Worm (Caenorhabditis elegans) whole organism, L4 larva: ENCODE results near the gene chk-2.

Experiments
- F26F4.8 ChIP-seq: fragments of 200-800 bp; sonication (Bioruptor generic); conservative IDR thresholded peaks from 2 replicates; pipeline ENCODE4 v1.3.6; 2022; ENCODE audit warnings: missing genetic modification characterization, missing compliant biosample characterization
- F37D6.2 ChIP-seq: sonication (generic microtip); optimal IDR thresholded peaks from 2 replicates; lab custom pipeline; 2016; ENCODE audit warnings: mild to moderate bottlenecking, missing genetic modification characterization, missing compliant biosample characterization
- F49E8.2 ChIP-seq: sonication (generic microtip); optimal IDR thresholded peaks from 2 replicates; lab custom pipeline; 2016; ENCODE audit warnings: missing compliant biosample characterization, mild to moderate bottlenecking, missing genetic modification characterization, borderline replicate concordance
- R02D3.7 ChIP-seq: fragments of 150-350 bp; sonication (generic microtip); optimal IDR thresholded peaks from 3 replicates; lab custom pipeline; 2014; ENCODE audit warnings: missing biosample characterization, missing genetic modification characterization
- T26A8.4 ChIP-seq: fragments of 200-800 bp; sonication (Bioruptor generic); IDR thresholded peaks from 2 replicates; pipeline ENCODE4 v1.3.6; 2022; ENCODE audit warnings: missing genetic modification characterization, missing compliant biosample characterization
- Y5F2A.4 ChIP-seq: fragments of 200-800 bp; sonication (Bioruptor generic); optimal IDR thresholded peaks from 2 replicates; lab custom pipeline; 2018; ENCODE audit warnings: mild to moderate bottlenecking, missing genetic modification characterization, missing compliant biosample characterization
- ZK546.5 ChIP-seq, 2 experiments: sonication (generic microtip); optimal IDR thresholded peaks; 2 replicates each; lab custom pipeline; 2017; ENCODE audit warnings: missing biosample characterization in 2 of 2, missing genetic modification characterization in 2 of 2
- arid-1 ChIP-seq: fragments of 200-800 bp; sonication (Bioruptor generic); conservative IDR thresholded peaks from 2 replicates; pipeline ENCODE4 v1.3.6; 2022; ENCODE audit warnings: missing genetic modification reagents, missing genetic modification characterization, missing compliant biosample characterization
- attf-4 ChIP-seq: sonication (generic microtip); optimal IDR thresholded peaks from 3 replicates; lab custom pipeline; 2017; ENCODE audit warnings: missing biosample characterization, missing genetic modification characterization
- ceh-28 ChIP-seq: fragments of 150-350 bp; optimal IDR thresholded peaks from 2 replicates; lab custom pipeline; 2014; ENCODE audit warnings: missing biosample characterization, missing genetic modification reagents, missing genetic modification characterization
- ceh-32 ChIP-seq: sonication (generic microtip); optimal IDR thresholded peaks from 2 replicates; lab custom pipeline; 2016; ENCODE audit warnings: mild to moderate bottlenecking, missing genetic modification characterization, missing compliant biosample characterization; ENCODE audit not compliant: poor library complexity
- ceh-82 ChIP-seq: sonication (generic microtip); optimal IDR thresholded peaks from 2 replicates; lab custom pipeline; 2017; ENCODE audit warnings: missing biosample characterization, missing genetic modification characterization
- cey-2 ChIP-seq: sonication (generic microtip); optimal IDR thresholded peaks from 3 replicates; lab custom pipeline; 2017; ENCODE audit warnings: missing genetic modification characterization, mild to moderate bottlenecking, missing compliant biosample characterization, antibody characterized with exemption, borderline replicate concordance; ENCODE audit not compliant: insufficient read depth
- daf-19 ChIP-seq: fragments of 200-800 bp; sonication (Bioruptor generic); conservative IDR thresholded peaks from 2 replicates; pipeline ENCODE4 v1.3.6; 2022; ENCODE audit warnings: missing genetic modification characterization, missing compliant biosample characterization
- dmd-6 ChIP-seq: fragments of 200-800 bp; sonication (Bioruptor generic); IDR thresholded peaks from 2 replicates; pipeline ENCODE4 v1.3.6; 2022; ENCODE audit warnings: missing genetic modification reagents, missing genetic modification characterization, missing compliant biosample characterization
- dmd-9 ChIP-seq: fragments of 200-800 bp; sonication (Bioruptor generic); IDR thresholded peaks from 2 replicates; pipeline ENCODE4 v1.3.6; 2022; ENCODE audit warnings: missing genetic modification reagents, missing genetic modification characterization, missing compliant biosample characterization
- hlh-11 ChIP-seq: fragments of 200-800 bp; sonication (Bioruptor generic); optimal IDR thresholded peaks from 2 replicates; lab custom pipeline; 2018; ENCODE audit warnings: mild to moderate bottlenecking, missing genetic modification characterization, missing compliant biosample characterization
- hlh-30 ChIP-seq: sonication (generic microtip); optimal IDR thresholded peaks from 2 replicates; lab custom pipeline; 2017; ENCODE audit warnings: antibody characterized with exemption, mild to moderate bottlenecking, missing genetic modification characterization, missing compliant biosample characterization; ENCODE audit not compliant: insufficient read depth
- hmg-1.1 ChIP-seq: fragments of 200-800 bp; sonication (Bioruptor generic); IDR thresholded peaks from 2 replicates; pipeline ENCODE4 v1.3.6; 2022; ENCODE audit warnings: missing genetic modification reagents, missing genetic modification characterization, missing compliant biosample characterization
- lim-7 ChIP-seq: fragments of 200-800 bp; sonication (Bioruptor generic); IDR thresholded peaks from 2 replicates; pipeline ENCODE4 v1.3.6; 2022; ENCODE audit warnings: missing genetic modification characterization, missing compliant biosample characterization
- lin-13 ChIP-seq: fragments of 150-350 bp; optimal IDR thresholded peaks from 2 replicates; lab custom pipeline; 2014; ENCODE audit warnings: missing biosample characterization, missing genetic modification reagents, missing genetic modification characterization
- lin-15B ChIP-seq: fragments of 150-350 bp; sonication (generic microtip); optimal IDR thresholded peaks from 3 replicates; lab custom pipeline; 2014; ENCODE audit warnings: missing biosample characterization, missing genetic modification characterization
- lin-39 ChIP-seq: fragments of 150-350 bp; optimal IDR thresholded peaks from 2 replicates; lab custom pipeline; 2014; ENCODE audit warnings: missing biosample characterization, missing genetic modification reagents, missing genetic modification characterization
- mdl-1 ChIP-seq, 2 experiments: fragments of 150-350 bp in 1 of 2; sonication (generic microtip) in 1 of 2; optimal IDR thresholded peaks; 2 replicates each; lab custom pipeline; 2014 to 2017; ENCODE audit warnings: missing biosample characterization in 2 of 2, missing genetic modification characterization in 2 of 2
- mdt-29 ChIP-seq: fragments of 200-800 bp; sonication (Bioruptor generic); IDR thresholded peaks from 2 replicates; pipeline ENCODE4 v1.3.6; 2022; ENCODE audit warnings: missing genetic modification reagents, missing genetic modification characterization, missing compliant biosample characterization
- mes-2 ChIP-seq: sonication (generic microtip); optimal IDR thresholded peaks from 2 replicates; lab custom pipeline; 2016; ENCODE audit warnings: missing genotype, mild to moderate bottlenecking, missing genetic modification characterization, missing compliant biosample characterization; ENCODE audit not compliant: poor library complexity, severe bottlenecking
- nhr-28 ChIP-seq: fragments of 150-350 bp; optimal IDR thresholded peaks from 2 replicates; lab custom pipeline; 2014; ENCODE audit warnings: missing biosample characterization, missing genetic modification characterization
- nhr-42 ChIP-seq: fragments of 200-800 bp; sonication (Bioruptor generic); IDR thresholded peaks from 2 replicates; pipeline ENCODE4 v1.3.6; 2022; ENCODE audit warnings: missing genetic modification characterization, missing compliant biosample characterization
- nhr-48 ChIP-seq: sonication (generic microtip); optimal IDR thresholded peaks from 2 replicates; lab custom pipeline; 2016; ENCODE audit warnings: mild to moderate bottlenecking, missing genetic modification characterization, missing compliant biosample characterization
- nhr-6 ChIP-seq: fragments of 150-350 bp; optimal IDR thresholded peaks from 2 replicates; lab custom pipeline; 2014; ENCODE audit warnings: missing biosample characterization, missing genetic modification characterization
- nhr-76 ChIP-seq: fragments of 150-350 bp; optimal IDR thresholded peaks from 2 replicates; lab custom pipeline; 2014; ENCODE audit warnings: missing biosample characterization, missing genetic modification characterization
- nhr-77 ChIP-seq: fragments of 150-350 bp; optimal IDR thresholded peaks from 2 replicates; lab custom pipeline; 2014; ENCODE audit warnings: missing biosample characterization, missing genetic modification characterization
- pha-4 ChIP-seq, 2 experiments: fragments of 150-350 bp in 1 of 2; fragments of 200-800 bp in 1 of 2; sonication (Bioruptor generic) in 1 of 2; IDR thresholded peaks in 1 of 2; optimal IDR thresholded peaks in 1 of 2; 2 replicates each; pipeline versions ENCODE4 v1.3.6 to Lab custom; 2014 to 2022; ENCODE audit warnings: missing genetic modification characterization in 2 of 2, missing genetic modification reagents in 2 of 2, missing biosample characterization in 1 of 2, missing compliant biosample characterization in 1 of 2
- saeg-2 ChIP-seq: fragments of 200-800 bp; sonication (Bioruptor generic); IDR thresholded peaks from 2 replicates; pipeline ENCODE4 v1.3.6; 2022; ENCODE audit warnings: missing genetic modification reagents, missing genetic modification characterization, missing compliant biosample characterization
- sdz-12 ChIP-seq: fragments of 200-800 bp; sonication (Bioruptor generic); optimal IDR thresholded peaks from 2 replicates; lab custom pipeline; 2018; ENCODE audit warnings: mild to moderate bottlenecking, missing genetic modification characterization, missing compliant biosample characterization
- snpc-4 ChIP-seq: fragments of 150-350 bp; optimal IDR thresholded peaks from 2 replicates; lab custom pipeline; 2014; ENCODE audit warnings: missing biosample characterization, missing genetic modification characterization
- spr-3 ChIP-seq: fragments of 200-800 bp; sonication (Bioruptor generic); optimal IDR thresholded peaks from 2 replicates; lab custom pipeline; 2018; ENCODE audit warnings: mild to moderate bottlenecking, missing genetic modification characterization, missing compliant biosample characterization
- tag-97 ChIP-seq: fragments of 200-800 bp; sonication (Bioruptor generic); IDR thresholded peaks from 2 replicates; pipeline ENCODE4 v1.3.6; 2022; ENCODE audit warnings: missing genetic modification characterization, missing compliant biosample characterization
- unc-62 ChIP-seq, 3 experiments: fragments of 150-350 bp in 1 of 3; sonication (generic microtip); optimal IDR thresholded peaks in 2 of 3; peaks in 1 of 3; 1 replicate in 1 of 3; 2 replicates in 2 of 3; lab custom pipeline; 2014 to 2017; ENCODE audit warnings: missing biosample characterization in 3 of 3, missing genetic modification characterization in 3 of 3, missing genetic modification reagents in 3 of 3, missing genotype in 1 of 3
- zag-1 ChIP-seq: fragments of 150-350 bp; optimal IDR thresholded peaks from 2 replicates; lab custom pipeline; 2014; ENCODE audit warnings: missing biosample characterization, missing genetic modification characterization
- zfp-2 ChIP-seq: sonication (generic microtip); optimal IDR thresholded peaks from 2 replicates; lab custom pipeline; 2016; ENCODE audit warnings: mild to moderate bottlenecking, missing genetic modification characterization, missing compliant biosample characterization
- zfp-3 ChIP-seq: fragments of 200-800 bp; sonication (Bioruptor generic); conservative IDR thresholded peaks from 2 replicates; pipeline ENCODE4 v1.3.6; 2022; ENCODE audit warnings: missing genetic modification reagents, missing genetic modification characterization, missing compliant biosample characterization
- ztf-11 ChIP-seq: fragments of 150-350 bp; optimal IDR thresholded peaks from 2 replicates; lab custom pipeline; 2014; ENCODE audit warnings: missing biosample characterization, missing genetic modification characterization
- ztf-7 ChIP-seq: fragments of 150-350 bp; optimal IDR thresholded peaks from 2 replicates; lab custom pipeline; 2014; ENCODE audit warnings: missing biosample characterization, missing genetic modification characterization

Gene chk-2

ce11 chrV:19897557-19897956 is 18.3 kb downstream of the chk-2 start (continued):
- TF ChIP-seq lim-7 (GFP tag; lab: Robert Waterston, UW): no peak
- TF ChIP-seq sdz-12: no peak
- TF ChIP-seq F37D6.2 (tag; lab: Kevin White, UChicago): peak; percentile 12
- TF ChIP-seq unc-62 (GFP tag; optimal IDR thresholded peaks at IDR 0.05 in 1 of 2; lab: Kevin White, UChicago): peak in 1 of 2 experiments; percentile 52
- TF ChIP-seq unc-62 (tag; optimal IDR thresholded peaks at IDR 0.05; lab: Kevin White, UChicago): no peak
- no peak for TF ChIP-seq zfp-3 (GFP tag; lab: Robert Waterston, UW)
- TF ChIP-seq hlh-30 (tag; lab: Kevin White, UChicago): peak; percentile 74
- 0 out of 2 replicates have a peak, but pooled peaks have one; percentile 11 for TF ChIP-seq mdt-29 (GFP tag; lab: Robert Waterston, UW)
- TF ChIP-seq mes-2 (tag; lab: Kevin White, UChicago): peak; percentile 44
- TF ChIP-seq ceh-28 (tag; lab: Kevin White, UChicago): no peak
- TF ChIP-seq hlh-11 (tag; lab: Kevin White, UChicago): peak; percentile 38
- TF ChIP-seq dmd-9 (GFP tag; lab: Robert Waterston, UW): no peak
- peak; percentile 58 for TF ChIP-seq hmg-1.1
- no peak for TF ChIP-seq T26A8.4
- TF ChIP-seq cey-2: no peak
- TF ChIP-seq attf-4: no peak
- peak in 1 of 2 experiments; percentile 53 for TF ChIP-seq mdl-1 (tag; optimal IDR thresholded peaks at IDR 0.05; lab: Kevin White, UChicago)
- TF ChIP-seq nhr-77 (tag; lab: Kevin White, UChicago): no peak
- TF ChIP-seq ceh-82 (tag; lab: Kevin White, UChicago): no peak
- no peak for TF ChIP-seq lin-39 (tag; lab: Kevin White, UChicago)
- no peak for TF ChIP-seq tag-97
- peak; percentile 48 for TF ChIP-seq lin-13 (GFP tag; lab: Kevin White, UChicago)
- peak; percentile 30 for TF ChIP-seq nhr-28 (tag; lab: Kevin White, UChicago)

- no peak for TF ChIP-seq R02D3.7
- no peak for TF ChIP-seq nhr-28 (tag; lab: Kevin White, UChicago)
- TF ChIP-seq F49E8.2 (tag; lab: Kevin White, UChicago): no peak
- no peak for TF ChIP-seq pha-4 (GFP tag; IDR thresholded peaks at IDR 0.05; lab: Robert Waterston, UW)
- no peak for TF ChIP-seq pha-4 (tag; optimal IDR thresholded peaks at IDR 0.05; lab: Kevin White, UChicago)
- TF ChIP-seq spr-3 (GFP tag; lab: Kevin White, UChicago): no peak
- no peak for TF ChIP-seq saeg-2
- no peak for TF ChIP-seq nhr-76
- TF ChIP-seq arid-1 (GFP tag; lab: Robert Waterston, UW): no peak
- no peak for TF ChIP-seq cey-2
- TF ChIP-seq zag-1 (tag; lab: Kevin White, UChicago): no peak
- TF ChIP-seq daf-19 (GFP tag; lab: Robert Waterston, UW): no peak
- no peak for TF ChIP-seq snpc-4 (tag; lab: Kevin White, UChicago)
- TF ChIP-seq Y5F2A.4 (GFP tag; lab: Kevin White, UChicago): no peak
- TF ChIP-seq dmd-6 (GFP tag; lab: Robert Waterston, UW): no peak
- no peak for TF ChIP-seq lin-39 (tag; lab: Kevin White, UChicago)
Observed at ce11 chrV:19895250-19895649, 20.6 kb downstream of the chk-2 start, which contains the start of gene gly-4. Gene gly-4, minus strand, starts transcription at chrV:19895350.

- no peak for TF ChIP-seq F37D6.2 (tag; lab: Kevin White, UChicago)
- no peak for TF ChIP-seq Y5F2A.4 (GFP tag; lab: Kevin White, UChicago)
- no peak for TF ChIP-seq ztf-11 (tag; lab: Kevin White, UChicago)
- no peak for TF ChIP-seq nhr-6 (tag; lab: Kevin White, UChicago)
- no peak for TF ChIP-seq lin-15B (tag; lab: Kevin White, UChicago)
- TF ChIP-seq ztf-7 (tag; lab: Kevin White, UChicago): no peak
- no peak for TF ChIP-seq nhr-42 (GFP tag; lab: Robert Waterston, UW)
- TF ChIP-seq ceh-28 (tag; lab: Kevin White, UChicago): no peak
- TF ChIP-seq zfp-2 (tag; lab: Kevin White, UChicago): no peak
- TF ChIP-seq ceh-32: no peak
- no peak for TF ChIP-seq F26F4.8 (GFP tag; lab: Robert Waterston, UW)
- TF ChIP-seq sdz-12: no peak
- TF ChIP-seq nhr-48 (tag; lab: Kevin White, UChicago): no peak
- no peak for TF ChIP-seq T26A8.4
- no peak for TF ChIP-seq ZK546.5 (tag; optimal IDR thresholded peaks at IDR 0.05; lab: Kevin White, UChicago)
- no peak for TF ChIP-seq hlh-30 (tag; lab: Kevin White, UChicago)
Observed at ce11 chrV:19882916-19883315, 32.9 kb downstream of the chk-2 start, which contains the start of gene Y116F11B.13. Gene Y116F11B.13, plus strand, starts transcription at chrV:19883216.
